Fruit fly (Drosophila melanogaster): Measurements from ENCODE around the gene CG33223.

- no peak for TF ChIP-seq CG8478 (optimal IDR thresholded peaks at IDR 0.05)
- TF ChIP-seq CTCF (optimal IDR thresholded peaks at IDR 0.05), result no peak
Measured at dm6 chrX:8422643-8423042, 61.0 kb downstream of the CG33223 start.

All from S2 (cell line).